Fruit fly (Drosophila melanogaster) S2 (cell line): ENCODE results near the gene Met75Ca.

Experiments
- CG8478 ChIP-seq: fragments of >200 bp; optimal IDR thresholded peaks from 2 replicates; lab custom pipeline; 2018
- CTCF ChIP-seq, 2 experiments: fragments of >200 bp; optimal IDR thresholded peaks; 2 replicates each; lab custom pipeline; 2018

DNA sequence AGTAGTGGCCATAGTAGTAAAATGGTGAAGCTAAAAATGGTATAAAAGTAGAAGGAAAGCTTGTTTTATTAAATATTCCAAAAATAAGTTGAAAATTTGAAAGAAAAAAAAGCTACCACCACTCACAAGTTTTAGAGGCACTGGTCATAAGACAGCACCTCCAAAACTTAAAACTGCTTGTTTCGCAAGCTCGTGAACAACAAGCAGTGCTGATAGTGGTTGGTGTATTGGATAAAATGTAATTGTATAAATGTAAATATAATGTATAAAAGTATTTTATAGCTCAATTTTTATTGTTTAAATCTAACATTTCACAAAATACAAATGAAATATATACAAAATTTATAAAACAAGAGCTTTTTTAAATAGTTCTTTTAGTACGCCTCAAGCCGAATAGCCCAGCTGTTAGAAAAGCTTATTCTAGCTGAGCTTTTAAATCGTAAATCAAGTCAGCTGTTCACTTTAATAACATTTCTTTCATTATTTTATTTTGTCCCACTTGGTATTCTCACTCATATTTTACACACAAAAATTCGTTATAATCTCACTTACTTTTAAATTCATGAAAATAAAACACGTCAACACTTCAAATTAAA, 11.8 kb downstream of the Met75Ca start:
- TF ChIP-seq CTCF (optimal IDR thresholded peaks at IDR 0.05; lab: Kevin White, UChicago) (peak in 1 of 2 experiments; percentile 70), CG8478 (lab: Kevin White, UChicago) (no peak)
